Fruit fly (Drosophila melanogaster): ENCODE measurements around the gene CG1113.
A peak's percentile ranks its signal among the peaks of the same experiment; 100 is the strongest.

The CG1113 gene

DNA sequence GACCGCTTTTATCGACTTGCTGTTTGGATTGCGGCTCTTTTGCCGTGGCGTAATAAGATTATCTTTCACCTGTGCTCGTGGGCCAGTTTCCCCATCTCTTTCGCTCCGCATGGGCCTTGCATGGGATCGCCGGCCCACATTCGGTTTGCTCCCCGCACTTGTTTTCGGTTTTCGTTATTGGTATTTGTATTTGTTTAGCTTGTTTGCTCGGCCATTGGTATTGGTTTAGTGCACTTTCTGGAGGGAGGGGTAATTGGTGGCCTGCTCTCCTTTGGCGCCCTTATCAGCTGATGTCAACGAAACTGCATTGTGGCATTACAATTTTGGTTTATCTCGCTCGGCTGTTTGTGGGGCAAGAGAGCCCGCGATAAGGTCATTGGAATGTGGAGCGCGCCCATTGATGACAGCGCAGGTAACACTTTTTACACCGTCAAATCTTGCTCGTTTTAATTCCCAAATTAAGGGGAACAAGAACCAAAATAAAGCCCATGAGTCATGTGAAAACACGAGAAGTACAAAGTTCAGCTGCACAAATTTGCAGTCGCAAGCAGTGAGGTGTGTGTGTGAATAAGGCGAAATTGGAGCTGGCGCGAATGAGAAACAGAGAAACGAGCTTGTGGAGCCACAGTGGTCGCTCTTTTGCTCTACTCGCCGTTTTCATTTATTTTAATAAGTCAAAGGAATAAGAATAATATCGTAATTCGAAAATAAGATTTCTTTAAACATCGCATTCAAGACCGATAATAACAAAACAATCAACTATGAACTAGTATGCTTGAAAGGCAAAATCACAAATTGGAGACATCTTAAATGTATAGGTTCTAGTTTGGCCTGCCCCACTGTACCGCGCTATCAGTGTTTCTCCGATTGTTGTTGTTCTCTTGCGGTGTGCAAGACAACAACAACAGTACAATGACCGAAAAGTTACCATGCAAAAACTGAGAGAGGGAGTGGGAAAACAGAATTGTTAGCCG, 37.3 kb upstream of the CG1113 start (continued):
- TF ChIP-seq Stat92E (GFP tag; optimal IDR thresholded peaks at IDR 0.05), result peak in 1 of 3 experiments; percentile 80
- TF ChIP-seq CG3407 (GFP tag; optimal IDR thresholded peaks at IDR 0.05), result peak; percentile 99
- TF ChIP-seq gcm (GFP tag; optimal IDR thresholded peaks at IDR 0.05), result peak; percentile 98
- TF ChIP-seq CG13624 (GFP tag; optimal IDR thresholded peaks at IDR 0.05), result peak; percentile 86
- peak; percentile 100 for TF ChIP-seq chm (GFP tag; IDR thresholded peaks at IDR 0.05)
- TF ChIP-seq CG11560 (tag; IDR thresholded peaks at IDR 0.05), result peak; percentile 60; the same call in 1 of the 3 replicates
- peak; percentile 92 for TF ChIP-seq CG16815 (GFP tag; optimal IDR thresholded peaks at IDR 0.05)
- peak; percentile 97 for TF ChIP-seq cato (GFP tag; optimal IDR thresholded peaks at IDR 0.05; ENCODE audit: borderline replicate concordance)
- peak; percentile 97 for TF ChIP-seq TFAM (GFP tag; optimal IDR thresholded peaks at IDR 0.05)
- peak; percentile 96 for TF ChIP-seq ems (GFP tag; optimal IDR thresholded peaks at IDR 0.05)
- TF ChIP-seq bowl (GFP tag; IDR thresholded peaks at IDR 0.05), result peak; percentile 88
- TF ChIP-seq Oli (tag; optimal IDR thresholded peaks at IDR 0.05), result peak; percentile 78
- peak; percentile 96 for TF ChIP-seq CG4328 (GFP tag; optimal IDR thresholded peaks at IDR 0.05)
- TF ChIP-seq CG18262 (tag; optimal IDR thresholded peaks at IDR 0.05), result peak; percentile 95
- TF ChIP-seq gem (tag; optimal IDR thresholded peaks at IDR 0.05), result peak; percentile 96
- TF ChIP-seq CG2875 (GFP tag; optimal IDR thresholded peaks at IDR 0.05), result peak; percentile 100
- no peak for TF ChIP-seq CG6272 (GFP tag; IDR thresholded peaks at IDR 0.05)
- peak; percentile 97 for TF ChIP-seq odd (GFP tag; optimal IDR thresholded peaks at IDR 0.05)
- no peak for TF ChIP-seq hth (optimal IDR thresholded peaks at IDR 0.05)
- peak; percentile 99 for TF ChIP-seq CG1233 (GFP tag; optimal IDR thresholded peaks at IDR 0.05)
- peak; percentile 84 for TF ChIP-seq rib (GFP tag; IDR thresholded peaks at IDR 0.05)
- TF ChIP-seq slp2 (GFP tag; optimal IDR thresholded peaks at IDR 0.05), result peak; percentile 97
- peak; percentile 98 for TF ChIP-seq CG1647 (GFP tag; optimal IDR thresholded peaks at IDR 0.05)
- TF ChIP-seq Doc2 (GFP tag; IDR thresholded peaks at IDR 0.05), result no peak
- peak; percentile 1 for TF ChIP-seq Nf-YC (tag; optimal IDR thresholded peaks at IDR 0.05)
- TF ChIP-seq slbo (GFP tag; IDR thresholded peaks at IDR 0.05), result peak; percentile 59
- peak; percentile 96 for TF ChIP-seq Dad (GFP tag; optimal IDR thresholded peaks at IDR 0.05)
- peak; percentile 93 for TF ChIP-seq HmgZ (tag; optimal IDR thresholded peaks at IDR 0.05)
- TF ChIP-seq otp (GFP tag; IDR thresholded peaks at IDR 0.05), result peak; percentile 100
- peak; percentile 99 for TF ChIP-seq CG33557 (GFP tag; optimal IDR thresholded peaks at IDR 0.05)
- peak; percentile 99 for TF ChIP-seq CG13123 (GFP tag; optimal IDR thresholded peaks at IDR 0.05)
- TF ChIP-seq Mes4 (GFP tag; optimal IDR thresholded peaks at IDR 0.05), result peak; percentile 100
- TF ChIP-seq en (GFP tag; optimal IDR thresholded peaks at IDR 0.05), result peak; percentile 97
- TF ChIP-seq Rfx (GFP tag; IDR thresholded peaks at IDR 0.05), result peak; percentile 71
- TF ChIP-seq zen2 (GFP tag; IDR thresholded peaks at IDR 0.05; ENCODE audit: partially characterized antibody), result no peak
- TF ChIP-seq CG15601 (tag; optimal IDR thresholded peaks at IDR 0.05), result peak; percentile 99
- TF ChIP-seq CG9932 (GFP tag; IDR thresholded peaks at IDR 0.05), result peak; percentile 55
- peak; percentile 1 for TF ChIP-seq zf30C (GFP tag; optimal IDR thresholded peaks at IDR 0.05)
- peak; percentile 91 for TF ChIP-seq CG31441 (GFP tag; IDR thresholded peaks at IDR 0.05)
- TF ChIP-seq dati (GFP tag; IDR thresholded peaks at IDR 0.05), result peak; percentile 96
- TF ChIP-seq Atf-2 (GFP tag; optimal IDR thresholded peaks at IDR 0.05), result peak; percentile 98
- TF ChIP-seq salm (tag; optimal IDR thresholded peaks at IDR 0.05), result peak; percentile 95
- no peak for TF ChIP-seq pita (GFP tag; optimal IDR thresholded peaks at IDR 0.05)
- TF ChIP-seq MESR4 (GFP tag; optimal IDR thresholded peaks at IDR 0.05), result peak; percentile 73
- peak; percentile 92 for TF ChIP-seq CG17829 (tag; optimal IDR thresholded peaks at IDR 0.05)
- peak in 1 of 2 experiments; percentile 25 for TF ChIP-seq eve (GFP tag; optimal IDR thresholded peaks at IDR 0.05)
- peak; percentile 94 for TF ChIP-seq CG12744 (GFP tag; optimal IDR thresholded peaks at IDR 0.05)
- peak; percentile 98 for TF ChIP-seq da (GFP tag; optimal IDR thresholded peaks at IDR 0.05)
- TF ChIP-seq Sox100B (GFP tag; optimal IDR thresholded peaks at IDR 0.05), result peak; percentile 98

All from whole organism, embryonic.